Fruit fly (Drosophila melanogaster): ENCODE data around the gene CG13010.

Gene CG13010

DNA sequence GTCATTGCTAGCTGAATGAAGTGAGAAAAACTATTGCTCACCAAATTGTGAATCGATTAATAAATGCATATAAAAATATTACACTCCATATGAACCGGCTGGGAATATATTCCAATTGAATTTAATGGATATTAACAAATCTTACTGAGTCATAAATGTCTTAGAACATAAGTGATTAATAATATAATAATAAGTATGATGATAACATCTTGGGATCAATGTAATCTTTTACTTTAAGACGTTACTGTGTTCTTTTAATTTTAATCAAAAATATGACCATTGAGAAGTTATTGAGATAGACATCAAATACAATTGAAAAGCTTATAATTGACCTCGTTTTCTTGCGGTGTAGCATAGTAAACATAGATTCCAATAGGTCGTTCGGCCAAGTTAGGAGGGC lies 13.6 kb upstream of the CG13010 start (continued):
- TF ChIP-seq Ravus (GFP tag; IDR thresholded peaks at IDR 0.05) (no peak), Hr39 (optimal IDR thresholded peaks at IDR 0.05) (no peak), Dfd (GFP tag; optimal IDR thresholded peaks at IDR 0.05) (no peak), oc (tag; optimal IDR thresholded peaks at IDR 0.05) (no peak), Elba2 (GFP tag; optimal IDR thresholded peaks at IDR 0.05) (no peak), CG17802 (tag; optimal IDR thresholded peaks at IDR 0.05) (no peak), mld (GFP tag; IDR thresholded peaks at IDR 0.05; ENCODE audit: partially characterized antibody) (no peak), CG12104 (GFP tag; optimal IDR thresholded peaks at IDR 0.05) (no peak), gcm (GFP tag; optimal IDR thresholded peaks at IDR 0.05) (no peak), Ets65A (GFP tag) (peak; percentile 52), nau (GFP tag; optimal IDR thresholded peaks at IDR 0.05) (no peak), ttk (GFP tag; IDR thresholded peaks at IDR 0.05) (no peak), ato (GFP tag; IDR thresholded peaks at IDR 0.05; ENCODE audit: partially characterized antibody) (no peak), hth (optimal IDR thresholded peaks at IDR 0.05) (no peak), vnd (GFP tag; IDR thresholded peaks at IDR 0.05; ENCODE audit: partially characterized antibody) (no peak), rib (GFP tag; IDR thresholded peaks at IDR 0.05) (no peak), cg (GFP tag; optimal IDR thresholded peaks at IDR 0.05) (no peak), CG14441 (GFP tag; IDR thresholded peaks at IDR 0.05) (no peak), crc (GFP tag; optimal IDR thresholded peaks at IDR 0.05) (no peak), dati (GFP tag; IDR thresholded peaks at IDR 0.05) (no peak), CG11247 (GFP tag; IDR thresholded peaks at IDR 0.05) (no peak), nerfin-2 (GFP tag; IDR thresholded peaks at IDR 0.05; ENCODE audit: partially characterized antibody) (no peak), chif (GFP tag; optimal IDR thresholded peaks at IDR 0.05) (no peak), CG2678 (tag; optimal IDR thresholded peaks at IDR 0.05) (no peak), Jarid2 (GFP tag; optimal IDR thresholded peaks at IDR 0.05) (no peak), CG6683 (GFP tag; optimal IDR thresholded peaks at IDR 0.05) (no peak), bab2 (GFP tag; optimal IDR thresholded peaks at IDR 0.05) (no peak), H2.0 (GFP tag; IDR thresholded peaks at IDR 0.05) (no peak), CG2120 (GFP tag; optimal IDR thresholded peaks at IDR 0.05) (peak; percentile 37), B-H1 (GFP tag; IDR thresholded peaks at IDR 0.05) (no peak), CG11085 (GFP tag; IDR thresholded peaks at IDR 0.05) (no peak), CG12391 (tag; optimal IDR thresholded peaks at IDR 0.05) (peak; percentile 48), CG12769 (tag; optimal IDR thresholded peaks at IDR 0.05) (no peak), slou (GFP tag; optimal IDR thresholded peaks at IDR 0.05) (no peak), wek (GFP tag; optimal IDR thresholded peaks at IDR 0.05) (no peak), CG4360 (GFP tag; IDR thresholded peaks at IDR 0.05) (no peak), Hmr (GFP tag; optimal IDR thresholded peaks at IDR 0.05) (peak; percentile 48), jing (GFP tag; optimal IDR thresholded peaks at IDR 0.05) (no peak), grau (tag; optimal IDR thresholded peaks at IDR 0.05) (peak; percentile 55), CG4328 (GFP tag; optimal IDR thresholded peaks at IDR 0.05) (no peak), CG10366 (GFP tag; IDR thresholded peaks at IDR 0.05) (0 out of 2 replicates have a peak, but pooled peaks have one; percentile 11), Fer3 (tag; optimal IDR thresholded peaks at IDR 0.05) (no peak), D19A (tag; optimal IDR thresholded peaks at IDR 0.05) (no peak), Stat92E (GFP tag; optimal IDR thresholded peaks at IDR 0.05) (no peak), Ssrp (tag; optimal IDR thresholded peaks at IDR 0.05) (peak; percentile 17), CG6791 (GFP tag; IDR thresholded peaks at IDR 0.05; ENCODE audit: partially characterized antibody) (no peak), CG7963 (GFP tag; IDR thresholded peaks at IDR 0.05; ENCODE audit: partially characterized antibody) (no peak), CG6765 (GFP tag; optimal IDR thresholded peaks at IDR 0.05) (no peak), CG17912 (GFP tag; optimal IDR thresholded peaks at IDR 0.05) (no peak), amos (GFP tag; IDR thresholded peaks at IDR 0.05; ENCODE audit: partially characterized antibody) (no peak), CG10565 (GFP tag; optimal IDR thresholded peaks at IDR 0.05) (no peak)

Data from whole organism, embryonic.